Worm (Caenorhabditis elegans) whole organism, young adult: ENCODE measurements around the gene F01F1.11.

Experiments used
- C06A6.2 ChIP-seq: fragments of 200-800 bp; sonication (Bioruptor generic); conservative IDR thresholded peaks from 2 replicates; pipeline ENCODE4 v1.3.6; 2022; ENCODE audit warnings: missing genetic modification characterization, missing compliant biosample characterization
- F37B4.10 ChIP-seq: fragments of 200-800 bp; sonication (Bioruptor generic); IDR thresholded peaks from 2 replicates; pipeline ENCODE4 v1.3.6; 2022; ENCODE audit warnings: missing genetic modification characterization, missing compliant biosample characterization
- F49E8.2 ChIP-seq: sonication (generic microtip); optimal IDR thresholded peaks from 3 replicates; lab custom pipeline; 2017; ENCODE audit warnings: missing genetic modification characterization, mild to moderate bottlenecking, missing compliant biosample characterization, antibody characterized with exemption, moderate library complexity; ENCODE audit not compliant: insufficient read depth
- F52B5.7 ChIP-seq: sonication (generic microtip); optimal IDR thresholded peaks from 2 replicates; lab custom pipeline; 2016; ENCODE audit warnings: mild to moderate bottlenecking, missing genetic modification characterization, missing compliant biosample characterization
- ZK185.1 ChIP-seq: sonication (generic microtip); optimal IDR thresholded peaks from 2 replicates; lab custom pipeline; 2016; ENCODE audit warnings: mild to moderate bottlenecking, missing genetic modification characterization, missing compliant biosample characterization; ENCODE audit not compliant: poor library complexity, severe bottlenecking
- bed-2 ChIP-seq: fragments of 200-800 bp; sonication (Bioruptor generic); IDR thresholded peaks from 2 replicates; pipeline ENCODE4 v1.3.6; 2022; ENCODE audit warnings: missing genetic modification reagents, missing genetic modification characterization, missing compliant biosample characterization
- ccch-3 ChIP-seq: fragments of 200-800 bp; sonication (Bioruptor generic); optimal IDR thresholded peaks from 2 replicates; lab custom pipeline; 2018; ENCODE audit warnings: mild to moderate bottlenecking, missing genetic modification characterization, missing compliant biosample characterization
- cebp-1 ChIP-seq, 2 experiments: fragments of 200-800 bp in 1 of 2; sonication (Bioruptor generic) in 1 of 2; sonication (generic microtip) in 1 of 2; IDR thresholded peaks in 1 of 2; optimal IDR thresholded peaks in 1 of 2; 2 replicates each; pipeline versions ENCODE4 v1.3.6 to Lab custom; 2017 to 2022; ENCODE audit warnings: missing compliant biosample characterization in 2 of 2, missing genetic modification characterization in 2 of 2, mild to moderate bottlenecking in 1 of 2, missing genetic modification reagents in 1 of 2, moderate library complexity in 1 of 2
- chd-7 ChIP-seq: sonication (generic microtip); optimal IDR thresholded peaks from 2 replicates; lab custom pipeline; 2016; ENCODE audit warnings: mild to moderate bottlenecking, missing genetic modification characterization, moderate library complexity, missing compliant biosample characterization
- dox-1 ChIP-seq: fragments of 200-800 bp; sonication (Bioruptor generic); IDR thresholded peaks from 2 replicates; pipeline ENCODE4 v1.3.6; 2022; ENCODE audit warnings: missing genetic modification reagents, missing genetic modification characterization, missing compliant biosample characterization
- dpl-1 ChIP-seq: fragments of 150-350 bp; optimal IDR thresholded peaks from 2 replicates; lab custom pipeline; 2014; ENCODE audit warnings: missing biosample characterization, missing genetic modification reagents, missing genetic modification characterization
- efl-1 ChIP-seq: fragments of 150-350 bp; optimal IDR thresholded peaks from 2 replicates; lab custom pipeline; 2014; ENCODE audit warnings: missing biosample characterization, missing genetic modification reagents, missing genetic modification characterization
- fkh-3 ChIP-seq: sonication (generic microtip); optimal IDR thresholded peaks from 2 replicates; lab custom pipeline; 2016; ENCODE audit warnings: mild to moderate bottlenecking, missing genetic modification characterization, missing compliant biosample characterization
- him-1 ChIP-seq: sonication (generic microtip); optimal IDR thresholded peaks from 2 replicates; lab custom pipeline; 2016; ENCODE audit warnings: missing genotype, missing genetic modification reagents, missing genetic modification characterization, missing compliant biosample characterization
- hmg-1.2 ChIP-seq: fragments of 200-800 bp; sonication (Bioruptor generic); IDR thresholded peaks from 2 replicates; pipeline ENCODE4 v1.3.6; 2022; ENCODE audit warnings: missing genetic modification reagents, missing genetic modification characterization, missing compliant biosample characterization
- let-526 ChIP-seq: fragments of 200-800 bp; sonication (Bioruptor generic); IDR thresholded peaks from 2 replicates; pipeline ENCODE4 v1.3.6; 2022; ENCODE audit warnings: missing genetic modification reagents, missing genetic modification characterization, missing compliant biosample characterization
- lin-54 ChIP-seq: fragments of 200-800 bp; sonication (Bioruptor generic); optimal IDR thresholded peaks from 2 replicates; lab custom pipeline; 2018; ENCODE audit warnings: mild to moderate bottlenecking, missing genetic modification characterization, missing compliant biosample characterization
- lsl-1 ChIP-seq: fragments of 200-800 bp; sonication (Bioruptor generic); optimal IDR thresholded peaks from 2 replicates; lab custom pipeline; 2018; ENCODE audit warnings: mild to moderate bottlenecking, missing genetic modification characterization, moderate library complexity, missing compliant biosample characterization
- madf-10 ChIP-seq: sonication (generic microtip); optimal IDR thresholded peaks from 2 replicates; lab custom pipeline; 2016; ENCODE audit warnings: mild to moderate bottlenecking, missing genetic modification characterization, missing compliant biosample characterization
- madf-6 ChIP-seq: fragments of 200-800 bp; sonication (Bioruptor generic); IDR thresholded peaks from 2 replicates; pipeline ENCODE4 v1.3.6; 2022; ENCODE audit warnings: missing genetic modification reagents, missing genetic modification characterization, missing compliant biosample characterization
- madf-8 ChIP-seq: fragments of 200-800 bp; sonication (Bioruptor generic); conservative IDR thresholded peaks from 2 replicates; pipeline ENCODE4 v1.3.6; 2022; ENCODE audit warnings: missing genetic modification reagents, missing genetic modification characterization, missing compliant biosample characterization
- nhr-80 ChIP-seq: sonication (generic microtip); optimal IDR thresholded peaks from 2 replicates; lab custom pipeline; 2016; ENCODE audit warnings: missing genetic modification characterization, missing compliant biosample characterization
- sdz-38 ChIP-seq: sonication (generic microtip); optimal IDR thresholded peaks from 2 replicates; lab custom pipeline; 2016; ENCODE audit warnings: missing genotype, missing genetic modification characterization, missing compliant biosample characterization
- snpc-3.4 ChIP-seq: sonication (generic microtip); optimal IDR thresholded peaks from 2 replicates; lab custom pipeline; 2017; ENCODE audit warnings: missing genetic modification characterization, mild to moderate bottlenecking, missing compliant biosample characterization, antibody characterized with exemption, moderate library complexity, missing genotype, missing genetic modification reagents
- zfh-2 ChIP-seq: fragments of 200-800 bp; sonication (Bioruptor generic); conservative IDR thresholded peaks from 2 replicates; pipeline ENCODE4 v1.3.6; 2022; ENCODE audit warnings: missing genetic modification reagents, missing genetic modification characterization, missing compliant biosample characterization
- ztf-25 ChIP-seq: fragments of 200-800 bp; sonication (Bioruptor generic); IDR thresholded peaks from 2 replicates; pipeline ENCODE4 v1.3.6; 2022; ENCODE audit warnings: missing genetic modification reagents, missing genetic modification characterization, missing compliant biosample characterization
- ztf-26 ChIP-seq: sonication (generic microtip); optimal IDR thresholded peaks from 2 replicates; lab custom pipeline; 2017; ENCODE audit warnings: missing genetic modification characterization, missing compliant biosample characterization
- ztf-3 ChIP-seq: fragments of 200-800 bp; sonication (Bioruptor generic); optimal IDR thresholded peaks from 2 replicates; lab custom pipeline; 2018; ENCODE audit warnings: mild to moderate bottlenecking, missing genetic modification characterization, missing compliant biosample characterization

The F01F1.11 gene

DNA sequence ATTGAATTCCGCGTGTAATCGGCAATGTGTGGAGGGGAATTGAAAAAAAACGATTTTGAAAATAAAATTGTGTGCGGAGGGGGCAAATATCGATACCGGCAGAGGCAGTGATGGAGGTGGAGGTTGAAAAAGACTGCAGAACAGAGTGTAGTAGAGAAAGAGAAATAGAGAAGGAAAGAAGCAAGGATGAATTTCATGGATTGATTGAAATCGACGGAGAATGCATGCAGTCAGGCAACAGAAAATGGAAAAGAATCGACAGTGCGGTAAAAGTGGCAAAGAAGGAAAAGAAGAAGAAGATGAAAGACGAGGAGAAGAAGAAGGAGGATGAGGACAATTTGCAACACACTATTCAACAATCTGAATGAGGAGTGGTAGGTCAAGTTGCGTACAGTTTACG, 34.9 kb downstream of the F01F1.11 start, which contains the start of gene W04D12.1:
W04D12.1 (plus strand) TSS at position 111 of the 400 bp plus-strand sequence.
- TF ChIP-seq F49E8.2 (tag; lab: Kevin White, UChicago): no peak
- TF ChIP-seq hmg-1.2 (GFP tag; lab: Robert Waterston, UW): peak; percentile 58; the same call in 1 of the 2 replicates

DNA sequence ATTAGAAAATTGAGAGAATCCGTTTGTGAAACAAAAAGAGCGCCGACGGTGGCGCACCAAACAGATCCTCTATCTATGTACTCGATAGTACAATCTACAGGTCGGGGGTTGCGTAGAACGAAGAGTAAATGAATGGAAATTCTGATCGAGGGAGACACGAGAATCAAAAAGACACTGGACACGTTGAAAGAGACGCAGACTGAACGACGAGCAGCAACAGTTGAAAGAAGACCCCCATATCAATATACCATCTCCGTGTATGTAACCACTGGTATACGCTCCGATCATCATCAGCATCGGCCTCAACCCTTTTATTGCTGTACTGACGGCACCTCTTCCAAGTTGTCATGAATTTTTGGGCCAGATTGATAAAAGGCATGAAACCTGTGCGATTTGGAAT, 35.4 kb downstream of the F01F1.11 start:
- TF ChIP-seq snpc-3.4 (tag; lab: Kevin White, UChicago) (no peak), sdz-38 (tag; lab: Kevin White, UChicago) (no peak), madf-10 (no peak), ztf-25 (no peak), fkh-3 (tag; lab: Kevin White, UChicago) (no peak), ztf-26 (tag; lab: Kevin White, UChicago) (no peak), him-1 (tag; lab: Kevin White, UChicago) (no peak), C06A6.2 (GFP tag; lab: Robert Waterston, UW) (no peak), hmg-1.2 (GFP tag; lab: Robert Waterston, UW) (peak; percentile 28; the same call in 1 of the 2 replicates), nhr-80 (tag; lab: Kevin White, UChicago) (no peak), let-526 (GFP tag; lab: Robert Waterston, UW) (0 out of 2 replicates have a peak, but pooled peaks have one; percentile 6), dpl-1 (no peak), ccch-3 (GFP tag; lab: Kevin White, UChicago) (no peak), F37B4.10 (GFP tag; lab: Robert Waterston, UW) (0 out of 2 replicates have a peak, but pooled peaks have one; percentile 28)

DNA sequence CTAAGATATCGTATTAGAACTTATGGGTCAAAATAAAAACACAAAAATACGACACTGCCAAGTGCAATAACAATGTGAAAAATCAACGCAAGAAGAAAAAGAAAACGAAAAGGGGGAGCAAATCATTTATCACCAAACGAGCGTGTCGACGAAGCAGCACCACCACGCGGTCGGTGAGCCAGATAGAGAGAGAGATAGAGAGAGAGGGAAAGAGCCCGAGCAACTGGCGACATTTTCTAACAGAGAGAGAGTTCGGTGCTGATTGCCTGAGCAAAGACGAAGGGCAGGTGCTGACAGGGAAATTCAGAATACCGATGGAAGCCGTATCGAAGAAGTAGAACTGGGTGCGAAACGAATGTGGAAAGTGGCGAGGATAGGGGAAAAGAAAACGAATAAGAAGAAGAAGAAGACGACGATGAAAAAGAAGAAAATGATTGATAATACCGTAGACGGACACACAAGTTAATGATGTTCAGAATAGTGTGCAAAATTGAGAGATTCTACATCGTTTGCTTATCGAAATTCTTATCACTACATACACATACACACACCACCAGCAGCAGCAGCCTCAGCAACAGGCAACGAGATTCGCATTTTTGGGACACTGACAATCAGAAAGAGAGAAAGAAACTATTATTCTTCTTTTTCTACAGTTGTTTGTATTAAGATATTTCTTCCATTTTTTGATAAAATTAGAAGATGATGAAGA, 36.4 kb downstream of the F01F1.11 start:
- 0 out of 2 replicates have a peak, but pooled peaks have one; percentile 17 for TF ChIP-seq dox-1 (GFP tag; lab: Robert Waterston, UW)
- peak; percentile 36 for TF ChIP-seq ZK185.1 (tag; lab: Kevin White, UChicago)
- no peak for TF ChIP-seq madf-8
- TF ChIP-seq cebp-1 (GFP tag; IDR thresholded peaks at IDR 0.05; lab: Robert Waterston, UW): no peak
- peak; percentile 24 for TF ChIP-seq cebp-1 (tag; optimal IDR thresholded peaks at IDR 0.05; lab: Kevin White, UChicago)
- no peak for TF ChIP-seq ztf-3 (GFP tag; lab: Kevin White, UChicago)
- peak; percentile 69 for TF ChIP-seq zfh-2 (GFP tag; lab: Robert Waterston, UW)
- peak; percentile 87 for TF ChIP-seq nhr-80 (tag; lab: Kevin White, UChicago)
- peak; percentile 8 for TF ChIP-seq lin-54 (GFP tag; lab: Kevin White, UChicago)
- peak; percentile 35 for TF ChIP-seq ztf-26 (tag; lab: Kevin White, UChicago)
- TF ChIP-seq, all 124 proteins: peak for 7

DNA sequence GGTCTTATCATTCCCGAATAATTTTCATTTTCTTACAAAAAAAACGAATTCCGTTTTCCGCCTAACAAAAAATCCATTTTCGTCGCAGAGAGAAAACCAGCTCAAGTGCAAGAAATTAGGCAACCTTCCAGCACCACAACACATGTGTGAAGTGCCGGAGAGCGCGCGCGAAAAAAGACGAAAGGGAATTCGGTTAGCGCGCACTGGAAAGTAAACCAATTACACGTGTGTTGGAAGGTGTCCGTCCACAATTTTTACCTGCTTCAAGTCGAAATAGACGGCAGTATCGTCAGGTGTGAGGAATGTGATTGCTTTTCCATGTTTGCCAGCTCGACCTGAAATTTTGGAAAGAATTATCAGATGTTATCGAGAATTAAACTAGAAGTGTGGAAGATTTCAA, 37.0 kb downstream of the F01F1.11 start:
- TF ChIP-seq madf-8: peak; percentile 22; the same call in 1 of the 2 replicates
- no peak for TF ChIP-seq chd-7
- TF ChIP-seq F52B5.7 (tag; lab: Kevin White, UChicago): no peak
- peak; percentile 42; the same call in 1 of the 2 replicates for TF ChIP-seq madf-6
- peak; percentile 50 for TF ChIP-seq efl-1 (GFP tag; lab: Kevin White, UChicago)

DNA sequence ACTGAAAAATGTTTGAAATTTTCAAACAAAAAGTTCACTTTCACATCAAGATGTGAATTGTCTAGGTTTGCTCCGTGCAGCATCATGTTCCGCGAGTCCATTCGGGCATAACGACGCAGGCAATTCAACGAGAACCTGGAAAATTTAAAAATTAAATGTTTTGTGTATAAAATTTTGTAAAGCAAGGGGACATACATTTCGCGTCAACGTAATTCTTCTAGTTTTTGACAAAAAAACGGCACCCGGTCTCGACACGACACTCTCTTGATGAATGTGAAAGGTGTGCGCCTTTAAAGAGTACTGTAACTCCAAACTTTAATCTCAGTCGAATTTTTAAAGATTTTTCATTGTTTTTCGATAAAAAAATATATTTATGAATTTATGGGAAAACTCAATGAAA, 37.6 kb downstream of the F01F1.11 start, which contains the start of gene R12B2.6:
R12B2.6 (minus strand) TSS at position 101 of the 400 bp plus-strand sequence.
- TF ChIP-seq bed-2 (GFP tag; lab: Robert Waterston, UW) (no peak), lsl-1 (peak; percentile 52)
